Worm (Caenorhabditis elegans): ENCODE data around the gene F48E3.6.

Gene F48E3.6

ce11 chrX:7495491-7495890 lies 7.2 kb downstream of the F48E3.6 start, which contains the start of gene try-14:
TSS of gene try-14 (minus strand) at chrX:7495591.
- no peak for TF ChIP-seq mdl-1 (tag; optimal IDR thresholded peaks at IDR 0.05)
- TF ChIP-seq unc-62 (GFP tag; optimal IDR thresholded peaks at IDR 0.05), result no peak
- TF ChIP-seq fos-1 (tag; optimal IDR thresholded peaks at IDR 0.05), result no peak
- no peak for TF ChIP-seq ztf-1 (GFP tag; conservative IDR thresholded peaks at IDR 0.05)
- no peak for TF ChIP-seq elt-1 (tag; optimal IDR thresholded peaks at IDR 0.05)
- no peak for TF ChIP-seq blmp-1 (tag; optimal IDR thresholded peaks at IDR 0.05; ENCODE audit: insufficient read depth)
- no peak for TF ChIP-seq C34F6.9 (tag; optimal IDR thresholded peaks at IDR 0.05)
- TF ChIP-seq elt-3 (tag; optimal IDR thresholded peaks at IDR 0.05), result no peak
- TF ChIP-seq mbf-1 (tag; optimal IDR thresholded peaks at IDR 0.05), result no peak
- TF ChIP-seq mab-5 (tag; optimal IDR thresholded peaks at IDR 0.05), result no peak
- TF ChIP-seq ama-1 (optimal IDR thresholded peaks at IDR 0.05), result no peak
- TF ChIP-seq unc-39 (tag; optimal IDR thresholded peaks at IDR 0.05), result no peak
- no peak for TF ChIP-seq nhr-77 (tag; optimal IDR thresholded peaks at IDR 0.05)
- TF ChIP-seq R02D3.7 (tag; optimal IDR thresholded peaks at IDR 0.05), result no peak
- TF ChIP-seq ztf-4 (tag; optimal IDR thresholded peaks at IDR 0.05), result no peak
- no peak for TF ChIP-seq nhr-6 (tag; optimal IDR thresholded peaks at IDR 0.05)
- TF ChIP-seq nhr-237 (tag; optimal IDR thresholded peaks at IDR 0.05), result no peak
- no peak for TF ChIP-seq ceh-82 (tag; optimal IDR thresholded peaks at IDR 0.05)
- TF ChIP-seq nhr-10 (tag; optimal IDR thresholded peaks at IDR 0.05), result no peak

- TF ChIP-seq unc-39 (tag; optimal IDR thresholded peaks at IDR 0.05) (no peak), nhr-23 (tag; optimal IDR thresholded peaks at IDR 0.05) (no peak), ZK546.5 (tag; optimal IDR thresholded peaks at IDR 0.05) (no peak), dmd-4 (tag; optimal IDR thresholded peaks at IDR 0.05) (no peak), alr-1 (tag; optimal IDR thresholded peaks at IDR 0.05) (no peak), Y55F3AM.14 (GFP tag; optimal IDR thresholded peaks at IDR 0.05) (no peak), ztf-4 (tag; optimal IDR thresholded peaks at IDR 0.05) (no peak), sma-3 (GFP tag; optimal IDR thresholded peaks at IDR 0.05) (no peak), lin-11 (tag; optimal IDR thresholded peaks at IDR 0.05) (no peak), sma-9 (GFP tag; optimal IDR thresholded peaks at IDR 0.05) (no peak), sma-9 (tag; optimal IDR thresholded peaks at IDR 0.05) (no peak), nhr-25 (tag; optimal IDR thresholded peaks at IDR 0.05) (no peak), egl-27 (tag; optimal IDR thresholded peaks at IDR 0.05) (no peak), zag-1 (tag; optimal IDR thresholded peaks at IDR 0.05) (no peak), aly-2 (tag; optimal IDR thresholded peaks at IDR 0.05) (no peak), lsy-2 (tag; optimal IDR thresholded peaks at IDR 0.05) (no peak)
Observed at ce11 chrX:7493020-7493419, 9.7 kb downstream of the F48E3.6 start, which contains the start of gene F48E3.2. TSS of gene F48E3.2 (minus strand) at chrX:7493120.

- no peak for TF ChIP-seq unc-55 (GFP tag; optimal IDR thresholded peaks at IDR 0.05)
- no peak for TF ChIP-seq nhr-25 (tag; optimal IDR thresholded peaks at IDR 0.05)
- no peak for TF ChIP-seq mab-5 (tag; optimal IDR thresholded peaks at IDR 0.05)
- no peak for TF ChIP-seq nhr-12 (tag; optimal IDR thresholded peaks at IDR 0.05)
- TF ChIP-seq nhr-77 (tag; optimal IDR thresholded peaks at IDR 0.05), result no peak
- TF ChIP-seq lin-11 (tag; optimal IDR thresholded peaks at IDR 0.05), result no peak
- TF ChIP-seq egl-27 (tag; optimal IDR thresholded peaks at IDR 0.05), result no peak
- TF ChIP-seq ztf-1 (GFP tag; conservative IDR thresholded peaks at IDR 0.05), result no peak
- TF ChIP-seq ztf-11 (tag; optimal IDR thresholded peaks at IDR 0.05), result no peak
Observed at ce11 chrX:7491521-7491920, 11.2 kb downstream of the F48E3.6 start.

- no peak for TF ChIP-seq unc-62 (GFP tag; optimal IDR thresholded peaks at IDR 0.05)
- peak; percentile 61 for TF ChIP-seq unc-55 (GFP tag; optimal IDR thresholded peaks at IDR 0.05)
- no peak for TF ChIP-seq lin-11 (tag; optimal IDR thresholded peaks at IDR 0.05)
- TF ChIP-seq ZK546.5 (tag; optimal IDR thresholded peaks at IDR 0.05), result no peak
- TF ChIP-seq mdl-1 (tag; optimal IDR thresholded peaks at IDR 0.05), result peak in 1 of 2 experiments; percentile 30
- peak; percentile 16 for TF ChIP-seq crh-2 (tag; optimal IDR thresholded peaks at IDR 0.05)
- TF ChIP-seq Y55F3AM.14 (GFP tag; optimal IDR thresholded peaks at IDR 0.05), result no peak
- TF ChIP-seq ztf-1 (GFP tag; conservative IDR thresholded peaks at IDR 0.05), result no peak
- no peak for TF ChIP-seq R02D3.7 (tag; optimal IDR thresholded peaks at IDR 0.05)
- peak; percentile 62 for TF ChIP-seq sma-9 (GFP tag; optimal IDR thresholded peaks at IDR 0.05)
- no peak for TF ChIP-seq sma-9 (tag; optimal IDR thresholded peaks at IDR 0.05)
- no peak for TF ChIP-seq nhr-77 (tag; optimal IDR thresholded peaks at IDR 0.05)
- no peak for TF ChIP-seq nhr-11 (tag; optimal IDR thresholded peaks at IDR 0.05)
- TF ChIP-seq nhr-129 (tag; optimal IDR thresholded peaks at IDR 0.05), result peak; percentile 43
- no peak for TF ChIP-seq elt-3 (tag; optimal IDR thresholded peaks at IDR 0.05)
- TF ChIP-seq fos-1 (tag; optimal IDR thresholded peaks at IDR 0.05), result peak; percentile 8
- TF ChIP-seq peb-1 (tag; optimal IDR thresholded peaks at IDR 0.05), result no peak
- no peak for TF ChIP-seq alr-1 (tag; optimal IDR thresholded peaks at IDR 0.05)
- TF ChIP-seq ceh-16 (tag; optimal IDR thresholded peaks at IDR 0.05), result peak; percentile 56
- peak; percentile 3 for TF ChIP-seq sma-3 (GFP tag; optimal IDR thresholded peaks at IDR 0.05)
- peak; percentile 46 for TF ChIP-seq elt-1 (tag; optimal IDR thresholded peaks at IDR 0.05)
- TF ChIP-seq mab-5 (tag; optimal IDR thresholded peaks at IDR 0.05), result peak; percentile 27
- TF ChIP-seq mbf-1 (tag; optimal IDR thresholded peaks at IDR 0.05), result no peak
- no peak for TF ChIP-seq aly-2 (tag; optimal IDR thresholded peaks at IDR 0.05)
- no peak for TF ChIP-seq nhr-6 (tag; optimal IDR thresholded peaks at IDR 0.05)
- TF ChIP-seq lsy-2 (tag; optimal IDR thresholded peaks at IDR 0.05), result peak in 1 of 2 experiments; percentile 40
Observed at ce11 chrX:7485748-7486147, 17.0 kb downstream of the F48E3.6 start, which contains the start of gene gly-12. TSS of gene gly-12 (plus strand) at chrX:7485864.

Data from whole organism, L2 larva.